Fruit fly (Drosophila melanogaster) S2 (cell line): ENCODE results near the gene Cpr23B.

ENCODE experiments used
- CG8478 ChIP-seq: fragments of >200 bp; optimal IDR thresholded peaks from 2 replicates; lab custom pipeline; 2018
- CTCF ChIP-seq, 2 experiments: fragments of >200 bp; optimal IDR thresholded peaks; 2 replicates each; lab custom pipeline; 2018

DNA sequence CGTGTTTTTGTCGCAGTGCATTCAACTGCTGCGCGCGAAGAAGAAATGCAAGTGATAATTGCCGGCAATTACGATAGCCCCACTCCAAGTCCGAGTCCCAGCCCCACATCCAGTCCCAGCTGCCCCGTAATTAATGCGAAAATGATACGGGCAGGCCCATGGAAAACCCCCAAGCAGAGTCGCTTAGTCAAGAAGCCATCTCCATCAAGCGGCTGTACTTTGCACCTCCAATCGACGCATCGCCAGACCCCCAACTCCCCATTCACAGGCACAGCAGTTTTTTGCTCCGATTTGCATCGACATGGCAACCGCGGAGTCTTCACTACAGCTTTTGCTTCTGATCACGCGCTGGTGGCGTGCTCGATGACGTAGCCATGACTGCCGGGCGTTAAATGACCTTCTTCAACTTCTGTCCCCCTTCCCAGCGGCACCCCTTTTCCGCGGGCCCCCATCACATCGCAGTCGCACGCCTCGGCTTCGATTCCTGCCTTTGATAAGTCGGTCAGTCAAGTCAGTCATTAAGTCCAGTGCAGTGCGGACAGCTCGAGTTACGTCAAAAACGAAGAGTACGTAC, 31.9 kb upstream of the Cpr23B start:
- TF ChIP-seq CTCF (optimal IDR thresholded peaks at IDR 0.05; lab: Kevin White, UChicago) (no peak), CG8478 (lab: Kevin White, UChicago) (no peak)
